Worm (Caenorhabditis elegans): Measurements from ENCODE around the gene fbxb-52.

The fbxb-52 gene

DNA sequence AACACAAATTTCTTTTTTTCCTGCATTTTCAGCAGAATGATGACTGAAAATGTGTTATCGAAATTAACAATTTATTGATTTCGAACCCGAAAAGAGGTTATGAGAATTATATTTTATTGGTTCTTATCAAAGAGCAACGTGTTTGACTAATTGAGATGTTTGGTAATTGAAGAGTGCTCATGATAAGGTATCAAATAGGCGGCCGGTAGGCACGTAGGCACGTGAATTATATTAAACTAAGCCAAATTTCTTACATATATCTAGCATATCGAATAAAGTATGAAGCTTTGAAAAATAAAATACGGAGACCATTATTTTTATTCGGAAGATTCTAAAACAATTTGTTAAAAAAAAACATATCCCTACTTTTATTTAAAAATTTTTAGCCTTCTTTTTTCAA lies 33.0 kb downstream of the fbxb-52 start, which contains the start of gene math-45:
math-45 (minus strand) TSS at position 101 of the 400 bp plus-strand sequence.
- no peak for TF ChIP-seq ama-1 (optimal IDR thresholded peaks at IDR 0.05)
- peak; percentile 43 for TF ChIP-seq elt-2 (tag; optimal IDR thresholded peaks at IDR 0.05)

DNA sequence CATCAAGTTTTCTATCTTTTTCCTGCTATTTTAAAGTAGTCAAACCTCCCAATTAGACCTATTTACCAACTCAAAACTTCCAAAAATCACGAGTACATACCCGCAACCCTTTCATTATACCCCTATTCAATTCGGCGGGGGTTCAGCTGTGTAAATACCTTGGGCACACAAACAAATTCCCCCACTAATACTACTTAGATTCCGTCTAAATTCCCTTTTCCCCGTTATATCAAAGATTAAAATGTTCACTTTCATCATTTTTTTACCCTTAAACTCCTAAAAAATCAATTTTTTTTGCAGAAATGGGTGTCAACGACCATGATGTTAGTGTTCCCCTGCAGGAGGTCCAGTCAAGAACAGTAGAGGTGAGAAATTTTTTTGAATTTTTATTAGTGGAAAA lies 46.1 kb downstream of the fbxb-52 start, which contains the start of gene fdgt-1:
fdgt-1 (plus strand) TSS at position 301 of the 400 bp plus-strand sequence.
- TF ChIP-seq ama-1 (optimal IDR thresholded peaks at IDR 0.05) (no peak), eor-1 (tag; optimal IDR thresholded peaks at IDR 0.05) (no peak), pha-4 (tag; optimal IDR thresholded peaks at IDR 0.05) (peak; percentile 70)

DNA sequence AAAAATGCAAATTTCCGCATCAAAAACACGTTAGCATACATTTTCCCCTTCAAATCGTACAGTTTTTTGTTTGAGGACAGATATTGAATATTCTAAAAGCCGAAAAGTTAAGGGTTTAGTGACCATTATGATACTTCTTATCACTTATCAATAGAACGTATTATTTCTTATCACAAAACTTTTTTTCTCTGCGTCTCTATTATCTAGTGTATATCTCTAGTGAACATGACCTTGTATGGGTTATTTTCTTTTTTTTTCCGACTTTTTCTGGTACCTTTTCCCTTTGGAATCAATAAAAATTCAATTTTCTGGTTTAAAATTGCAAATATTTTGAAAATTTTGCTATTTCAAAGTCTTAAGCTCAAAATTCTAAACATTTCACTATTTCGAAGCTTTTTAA lies 46.7 kb downstream of the fbxb-52 start:
- peak; percentile 20 for TF ChIP-seq pqm-1 (tag; optimal IDR thresholded peaks at IDR 0.05)
- peak; percentile 40 for TF ChIP-seq pha-4 (tag; optimal IDR thresholded peaks at IDR 0.05)
- TF ChIP-seq lin-39 (tag; optimal IDR thresholded peaks at IDR 0.05) = no peak
- TF ChIP-seq elt-3 (tag; optimal IDR thresholded peaks at IDR 0.05) = peak in 1 of 3 experiments; percentile 83
- peak; percentile 68 for TF ChIP-seq elt-2 (tag; optimal IDR thresholded peaks at IDR 0.05)

DNA sequence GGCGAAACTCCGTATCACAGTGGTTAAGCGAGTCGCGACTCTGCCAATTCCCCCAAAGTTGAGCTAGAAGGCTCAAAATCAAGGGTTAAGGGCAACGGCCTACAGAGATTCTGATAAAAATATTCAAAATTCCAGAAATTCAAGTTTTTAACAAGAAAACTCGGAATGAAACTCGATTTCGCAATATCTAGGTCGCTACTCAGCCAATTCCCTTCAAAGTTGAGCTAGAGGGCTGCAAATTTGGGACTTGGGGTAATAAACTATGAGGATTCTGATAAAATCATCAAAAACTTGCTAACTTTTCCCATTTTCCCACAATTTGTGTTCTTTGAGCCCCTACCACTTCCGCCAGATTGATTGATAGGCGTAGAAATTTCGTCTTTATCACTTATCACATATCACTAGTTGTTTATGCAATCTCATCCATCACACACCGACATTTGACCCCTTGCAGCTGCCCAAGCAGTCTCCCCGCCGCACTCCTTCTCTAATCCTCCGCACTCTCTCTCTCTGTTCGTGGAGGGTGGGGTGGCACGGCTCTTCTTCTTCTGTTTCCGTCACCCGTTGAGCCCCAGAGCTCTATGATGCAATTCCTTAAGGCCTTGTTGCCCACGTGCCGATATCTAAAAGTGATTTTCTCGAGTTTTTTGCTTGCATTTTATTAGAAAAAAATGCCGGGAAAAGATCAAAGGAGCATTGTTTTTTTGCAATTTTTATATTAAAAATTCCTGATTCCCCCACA lies 48.6 kb downstream of the fbxb-52 start:
- TF ChIP-seq skn-1 (tag; optimal IDR thresholded peaks at IDR 0.05) = no peak
- TF ChIP-seq lin-39 (tag; optimal IDR thresholded peaks at IDR 0.05) = peak; percentile 90
- TF ChIP-seq lin-15B (tag; optimal IDR thresholded peaks at IDR 0.05) = peak; percentile 1
- TF ChIP-seq nhr-237 (tag; optimal IDR thresholded peaks at IDR 0.05) = no peak
- no peak for TF ChIP-seq ZK546.5 (tag; optimal IDR thresholded peaks at IDR 0.05)
- TF ChIP-seq unc-39 (tag; optimal IDR thresholded peaks at IDR 0.05) = no peak
- no peak for TF ChIP-seq mml-1 (tag; optimal IDR thresholded peaks at IDR 0.05)
- TF ChIP-seq hmg-11 (tag; optimal IDR thresholded peaks at IDR 0.05) = peak; percentile 49
- no peak for TF ChIP-seq nhr-25 (tag; optimal IDR thresholded peaks at IDR 0.05)
- TF ChIP-seq ztf-11 (tag; optimal IDR thresholded peaks at IDR 0.05) = no peak
- no peak for TF ChIP-seq ceh-16 (tag; optimal IDR thresholded peaks at IDR 0.05)
- peak; percentile 38 for TF ChIP-seq unc-62 (GFP tag; optimal IDR thresholded peaks at IDR 0.05)
- TF ChIP-seq nhr-11 (tag; optimal IDR thresholded peaks at IDR 0.05) = no peak
- no peak for TF ChIP-seq ceh-9 (tag; optimal IDR thresholded peaks at IDR 0.05)
- TF ChIP-seq eor-1 (tag; optimal IDR thresholded peaks at IDR 0.05) = no peak
- no peak for TF ChIP-seq daf-12 (tag; optimal IDR thresholded peaks at IDR 0.05)
- TF ChIP-seq tbx-2 (tag; optimal IDR thresholded peaks at IDR 0.05) = no peak
- TF ChIP-seq nhr-43 (tag; optimal IDR thresholded peaks at IDR 0.05; ENCODE audit: poor library complexity, severe bottlenecking) = no peak
- no peak for TF ChIP-seq ceh-82 (tag; optimal IDR thresholded peaks at IDR 0.05)
- TF ChIP-seq elt-3 (tag; optimal IDR thresholded peaks at IDR 0.05) = no peak
- TF ChIP-seq pqm-1 (tag; optimal IDR thresholded peaks at IDR 0.05) = no peak
- peak; percentile 65 for TF ChIP-seq mdl-1 (tag; optimal IDR thresholded peaks at IDR 0.05)
- TF ChIP-seq ceh-28 (tag; optimal IDR thresholded peaks at IDR 0.05) = no peak
- TF ChIP-seq egl-5 (tag; optimal IDR thresholded peaks at IDR 0.05) = peak; percentile 51
- peak; percentile 59 for TF ChIP-seq nfya-1 (tag; optimal IDR thresholded peaks at IDR 0.05; ENCODE audit: insufficient read depth)

DNA sequence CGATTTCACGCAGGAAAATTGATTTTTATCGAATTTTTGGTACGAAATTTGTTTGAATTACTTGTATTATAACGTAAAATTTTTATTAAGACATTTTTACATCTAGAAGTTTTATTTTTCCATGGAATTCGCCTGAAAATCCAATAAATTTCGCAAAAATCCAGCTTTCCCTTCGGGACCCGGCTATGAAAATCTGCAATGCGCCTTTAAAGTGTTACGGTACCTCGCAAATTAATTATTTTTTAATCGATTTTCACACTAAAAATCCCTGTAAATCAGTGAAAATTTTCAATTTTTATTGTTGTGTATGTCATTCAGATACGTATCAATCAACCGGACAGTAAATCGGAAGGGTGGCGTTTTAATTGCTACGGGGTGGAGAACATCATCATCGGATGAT lies 49.4 kb downstream of the fbxb-52 start:
- no peak for TF ChIP-seq nhr-67 (tag; optimal IDR thresholded peaks at IDR 0.05)
- no peak for TF ChIP-seq nhr-25 (tag; optimal IDR thresholded peaks at IDR 0.05)
- no peak for TF ChIP-seq nhr-77 (tag; optimal IDR thresholded peaks at IDR 0.05)
- TF ChIP-seq fos-1 (tag; optimal IDR thresholded peaks at IDR 0.05) = no peak
- TF ChIP-seq lsy-12 (tag; optimal IDR thresholded peaks at IDR 0.05) = no peak
- no peak for TF ChIP-seq nhr-43 (tag; optimal IDR thresholded peaks at IDR 0.05; ENCODE audit: poor library complexity, severe bottlenecking)
- TF ChIP-seq sea-2 (GFP tag; optimal IDR thresholded peaks at IDR 0.05) = no peak
- TF ChIP-seq nhr-76 (tag; optimal IDR thresholded peaks at IDR 0.05) = no peak
- no peak for TF ChIP-seq zag-1 (tag; optimal IDR thresholded peaks at IDR 0.05)
- TF ChIP-seq ceh-28 (tag; optimal IDR thresholded peaks at IDR 0.05) = no peak
- no peak for TF ChIP-seq ceh-82 (tag; optimal IDR thresholded peaks at IDR 0.05)
- TF ChIP-seq nhr-237 (tag; optimal IDR thresholded peaks at IDR 0.05) = no peak
- no peak for TF ChIP-seq daf-12 (tag; optimal IDR thresholded peaks at IDR 0.05)
